Worm (Caenorhabditis elegans): ENCODE results near the gene C05C9.1.

C05C9.1 gene

ce11 chrX:11120808-11121207 is 39.8 kb upstream of the C05C9.1 start, which contains the start of gene R08B4.3:
TSS of gene R08B4.3 (minus strand) at chrX:11121005.
- TF ChIP-seq attf-3 (GFP tag; conservative IDR thresholded peaks at IDR 0.05) (peak; percentile 70), lin-35 (GFP tag; optimal IDR thresholded peaks at IDR 0.05) (no peak)

- TF ChIP-seq egrh-3 (GFP tag; IDR thresholded peaks at IDR 0.05): no peak
- TF ChIP-seq madf-6 (GFP tag; IDR thresholded peaks at IDR 0.05): no peak
- TF ChIP-seq T07F8.4 (tag; optimal IDR thresholded peaks at IDR 0.05): no peak
- TF ChIP-seq dox-1 (GFP tag; IDR thresholded peaks at IDR 0.05): no peak
- no peak for TF ChIP-seq attf-5 (GFP tag; optimal IDR thresholded peaks at IDR 0.05)
- TF ChIP-seq F57A8.1 (GFP tag; optimal IDR thresholded peaks at IDR 0.05): no peak
- no peak for TF ChIP-seq F52B5.7 (tag; optimal IDR thresholded peaks at IDR 0.05)
- TF ChIP-seq tlf-1 (GFP tag; optimal IDR thresholded peaks at IDR 0.05): no peak
- no peak for TF ChIP-seq hlh-26 (GFP tag; conservative IDR thresholded peaks at IDR 0.05)
- TF ChIP-seq sea-2 (GFP tag; IDR thresholded peaks at IDR 0.05): no peak
- TF ChIP-seq aptf-2 (GFP tag; conservative IDR thresholded peaks at IDR 0.05): no peak
- TF ChIP-seq nhr-80 (tag; optimal IDR thresholded peaks at IDR 0.05): no peak
- TF ChIP-seq atf-7 (tag; optimal IDR thresholded peaks at IDR 0.05): no peak
- no peak for TF ChIP-seq let-526 (GFP tag; IDR thresholded peaks at IDR 0.05)
- no peak for TF ChIP-seq cebp-1 (GFP tag; IDR thresholded peaks at IDR 0.05)
- no peak for TF ChIP-seq cebp-1 (tag; optimal IDR thresholded peaks at IDR 0.05)
- no peak for TF ChIP-seq B0261.1 (tag; optimal IDR thresholded peaks at IDR 0.05)
- TF ChIP-seq ceh-100 (GFP tag; IDR thresholded peaks at IDR 0.05): no peak
- TF ChIP-seq Y56A3A.18 (GFP tag; IDR thresholded peaks at IDR 0.05): no peak
- TF ChIP-seq ccch-3 (GFP tag; optimal IDR thresholded peaks at IDR 0.05): no peak
- TF ChIP-seq F57C9.4 (tag; optimal IDR thresholded peaks at IDR 0.05): no peak
Measured at ce11 chrX:11122412-11122811, 38.2 kb upstream of the C05C9.1 start.

ce11 chrX:11123998-11124397 is 36.6 kb upstream of the C05C9.1 start:
- TF ChIP-seq dpl-1 (GFP tag; optimal IDR thresholded peaks at IDR 0.05) (no peak), rpc-1 (optimal IDR thresholded peaks at IDR 0.05) (no peak), rpc-1 (tag; optimal IDR thresholded peaks at IDR 0.05) (no peak), hrde-1 (tag; optimal IDR thresholded peaks at IDR 0.05; ENCODE audit: borderline replicate concordance) (no peak), repo-1 (tag; optimal IDR thresholded peaks at IDR 0.05) (no peak), sptf-2 (GFP tag; optimal IDR thresholded peaks at IDR 0.05) (no peak), lin-26 (GFP tag; IDR thresholded peaks at IDR 0.05) (no peak), somi-1 (GFP tag; optimal IDR thresholded peaks at IDR 0.05) (no peak), lsy-27 (tag; optimal IDR thresholded peaks at IDR 0.05; ENCODE audit: borderline replicate concordance, insufficient read depth) (no peak), tbx-9 (tag; optimal IDR thresholded peaks at IDR 0.05; ENCODE audit: borderline replicate concordance) (no peak), lin-40 (tag; optimal IDR thresholded peaks at IDR 0.05) (no peak), hsf-1 (GFP tag; IDR thresholded peaks at IDR 0.05) (no peak), Y95B8A.8 (GFP tag; IDR thresholded peaks at IDR 0.05) (no peak), mcd-1 (GFP tag; IDR thresholded peaks at IDR 0.05) (no peak), nhr-27 (tag; optimal IDR thresholded peaks at IDR 0.05) (no peak), snpc-1.1 (tag; optimal IDR thresholded peaks at IDR 0.05; ENCODE audit: insufficient read depth) (no peak), lag-1 (GFP tag; IDR thresholded peaks at IDR 0.05) (no peak), him-1 (tag; optimal IDR thresholded peaks at IDR 0.05) (no peak)
